Fruit fly (Drosophila melanogaster) whole organism: ENCODE results near the gene CG11911.

Experiments
- pan ChIP-seq: fragments of >200 bp; optimal IDR thresholded peaks from 2 replicates; lab custom pipeline; 2017
- psq ChIP-seq: fragments of >200 bp; optimal IDR thresholded peaks from 2 replicates; lab custom pipeline; 2017
- usp ChIP-seq: fragments of >200 bp; optimal IDR thresholded peaks from 2 replicates; lab custom pipeline; 2017; ENCODE audit warnings: missing biosample characterization, missing genetic modification characterization, mixed read lengths

dm6 chr2L:305646-306045 lies 15.4 kb downstream of the CG11911 start, which contains the start of gene Plc21C:
- no peak for TF ChIP-seq usp (GFP tag; lab: Kevin White, UChicago)
- TF ChIP-seq psq, result no peak
- no peak for TF ChIP-seq pan (lab: Kevin White, UChicago)
